Fruit fly (Drosophila melanogaster): Measurements from ENCODE around the gene alpha-Man-IIa.

Gene alpha-Man-IIa

DNA sequence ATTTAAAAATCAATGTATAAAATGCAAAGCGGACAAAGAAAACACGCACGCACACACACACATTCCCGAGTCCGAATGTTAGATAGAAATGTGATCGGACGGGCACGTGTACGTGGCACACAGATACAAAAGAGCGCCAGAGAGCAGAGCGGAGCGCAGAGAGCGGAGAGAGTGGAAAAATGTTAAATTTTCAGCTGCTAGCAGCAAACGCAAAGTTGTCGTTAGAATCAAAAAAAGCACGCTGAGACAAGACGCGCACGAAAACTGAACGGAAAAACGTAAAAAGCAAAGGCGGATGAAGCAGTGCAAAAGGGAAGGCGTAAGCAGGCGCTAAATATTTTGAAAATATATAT lies 6.9 kb downstream of the alpha-Man-IIa start (continued):
- no peak for TF ChIP-seq CG32532 (GFP tag; IDR thresholded peaks at IDR 0.05)
- no peak for TF ChIP-seq Xrp1 (GFP tag; IDR thresholded peaks at IDR 0.05)
- TF ChIP-seq CG6272 (GFP tag; IDR thresholded peaks at IDR 0.05): no peak
- no peak for TF ChIP-seq CG14710 (tag; optimal IDR thresholded peaks at IDR 0.05)
- no peak for TF ChIP-seq CG8290 (GFP tag; optimal IDR thresholded peaks at IDR 0.05)
- TF ChIP-seq CG8290 (tag; optimal IDR thresholded peaks at IDR 0.05): peak in 1 of 2 experiments; percentile 3
- no peak for TF ChIP-seq CG4404 (GFP tag; IDR thresholded peaks at IDR 0.05)
- peak; percentile 31 for TF ChIP-seq NC2β (GFP tag; optimal IDR thresholded peaks at IDR 0.05)
- no peak for TF ChIP-seq Sry-β (GFP tag; optimal IDR thresholded peaks at IDR 0.05)
- TF ChIP-seq Eip74EF (GFP tag; optimal IDR thresholded peaks at IDR 0.05): no peak
- TF ChIP-seq CG3281 (GFP tag; optimal IDR thresholded peaks at IDR 0.05): no peak
- peak; percentile 61 for TF ChIP-seq CG17385 (GFP tag; optimal IDR thresholded peaks at IDR 0.05)
- no peak for TF ChIP-seq CG11398 (GFP tag; optimal IDR thresholded peaks at IDR 0.05)
- no peak for TF ChIP-seq emc (GFP tag; optimal IDR thresholded peaks at IDR 0.05)
- TF ChIP-seq CTCF (GFP tag; optimal IDR thresholded peaks at IDR 0.05): no peak
- TF ChIP-seq CG9876 (GFP tag; optimal IDR thresholded peaks at IDR 0.05): no peak
- no peak for TF ChIP-seq hth (optimal IDR thresholded peaks at IDR 0.05)
- no peak for TF ChIP-seq CG4730 (GFP tag; IDR thresholded peaks at IDR 0.05)
- no peak for TF ChIP-seq CG7928 (GFP tag; optimal IDR thresholded peaks at IDR 0.05)
- no peak for TF ChIP-seq HLH3B (GFP tag; IDR thresholded peaks at IDR 0.05)
- TF ChIP-seq Nf-YB (GFP tag; optimal IDR thresholded peaks at IDR 0.05): no peak
- no peak for TF ChIP-seq Bgb (GFP tag; IDR thresholded peaks at IDR 0.05; ENCODE audit: partially characterized antibody)
- TF ChIP-seq CG7839 (tag; optimal IDR thresholded peaks at IDR 0.05): no peak
- no peak for TF ChIP-seq tap (tag; optimal IDR thresholded peaks at IDR 0.05)
- TF ChIP-seq corto (GFP tag; optimal IDR thresholded peaks at IDR 0.05): no peak
- TF ChIP-seq pfk (GFP tag; optimal IDR thresholded peaks at IDR 0.05): peak; percentile 2
- TF ChIP-seq pros (GFP tag; optimal IDR thresholded peaks at IDR 0.05): no peak
- TF ChIP-seq sd (tag; optimal IDR thresholded peaks at IDR 0.05): peak; percentile 91
- no peak for TF ChIP-seq E2f2 (GFP tag; IDR thresholded peaks at IDR 0.05)
- TF ChIP-seq CG1233 (GFP tag; optimal IDR thresholded peaks at IDR 0.05): no peak
- TF ChIP-seq ac (GFP tag; optimal IDR thresholded peaks at IDR 0.05): peak; percentile 70
- no peak for TF ChIP-seq dmrt99B (tag; optimal IDR thresholded peaks at IDR 0.05)
- TF ChIP-seq gro (GFP tag; optimal IDR thresholded peaks at IDR 0.05): peak; percentile 43
- no peak for TF ChIP-seq Side (GFP tag; optimal IDR thresholded peaks at IDR 0.05)
- no peak for TF ChIP-seq CG6813 (GFP tag; optimal IDR thresholded peaks at IDR 0.05)
- TF ChIP-seq ewg (GFP tag; optimal IDR thresholded peaks at IDR 0.05): no peak
- no peak for TF ChIP-seq otp (GFP tag; IDR thresholded peaks at IDR 0.05)
- TF ChIP-seq Fer1 (GFP tag; optimal IDR thresholded peaks at IDR 0.05): peak; percentile 41
- peak; percentile 99 for TF ChIP-seq Trl (optimal IDR thresholded peaks at IDR 0.05)
- peak; percentile 86 for TF ChIP-seq Trl (GFP tag; optimal IDR thresholded peaks at IDR 0.05)
- TF ChIP-seq CG8388 (GFP tag; optimal IDR thresholded peaks at IDR 0.05): no peak
- TF ChIP-seq psq (GFP tag; optimal IDR thresholded peaks at IDR 0.05): peak; percentile 83
- TF ChIP-seq Ada2b (GFP tag; IDR thresholded peaks at IDR 0.05): no peak
- peak; percentile 36 for TF ChIP-seq CG15514 (GFP tag; optimal IDR thresholded peaks at IDR 0.05)
- TF ChIP-seq CG18011 (GFP tag; optimal IDR thresholded peaks at IDR 0.05): no peak
- TF ChIP-seq CG13287 (GFP tag; IDR thresholded peaks at IDR 0.05; ENCODE audit: partially characterized antibody): no peak
- TF ChIP-seq insv (GFP tag; optimal IDR thresholded peaks at IDR 0.05): no peak
- no peak for TF ChIP-seq luna (GFP tag; optimal IDR thresholded peaks at IDR 0.05)
- TF ChIP-seq Hand (GFP tag; optimal IDR thresholded peaks at IDR 0.05): peak; percentile 25
- TF ChIP-seq CG34376 (GFP tag; optimal IDR thresholded peaks at IDR 0.05): peak; percentile 72
- no peak for TF ChIP-seq BEAF-32 (GFP tag; optimal IDR thresholded peaks at IDR 0.05)
- TF ChIP-seq CG17802 (tag; optimal IDR thresholded peaks at IDR 0.05): no peak
- TF ChIP-seq lilli (GFP tag; optimal IDR thresholded peaks at IDR 0.05): peak; percentile 17
